Worm (Caenorhabditis elegans) whole organism, midembryonic: ENCODE data around the gene mtm-6.
A peak's percentile ranks its signal among the peaks of the same experiment; 100 is the strongest.

Experiments used
- T22C8.4 ChIP-seq: fragments of 200-800 bp; sonication (Bioruptor generic); IDR thresholded peaks from 2 replicates; pipeline ENCODE4 v1.3.6; 2022; ENCODE audit warnings: missing genetic modification characterization, missing compliant biosample characterization
- cog-1 ChIP-seq: sonication (generic microtip); optimal IDR thresholded peaks from 2 replicates; lab custom pipeline; 2016; ENCODE audit warnings: missing genetic modification characterization, missing compliant biosample characterization
- flt-1 ChIP-seq: fragments of 200-800 bp; sonication (Bioruptor generic); IDR thresholded peaks from 2 replicates; pipeline ENCODE4 v1.3.6; 2022; ENCODE audit warnings: missing genetic modification characterization, missing compliant biosample characterization
- klf-2 ChIP-seq: fragments of 200-800 bp; sonication (Bioruptor generic); conservative IDR thresholded peaks from 2 replicates; pipeline ENCODE4 v1.3.6; 2022; ENCODE audit warnings: missing genetic modification reagents, missing genetic modification characterization, missing compliant biosample characterization
- med-1 ChIP-seq: sonication (generic microtip); optimal IDR thresholded peaks from 2 replicates; lab custom pipeline; 2017; ENCODE audit warnings: missing genetic modification characterization, mild to moderate bottlenecking, missing compliant biosample characterization, antibody characterized with exemption, missing genetic modification reagents; ENCODE audit not compliant: insufficient read depth
- ref-1 ChIP-seq: fragments of 200-800 bp; sonication (Bioruptor generic); conservative IDR thresholded peaks from 2 replicates; pipeline ENCODE4 v1.3.6; 2022; ENCODE audit warnings: missing genetic modification reagents, missing genetic modification characterization, missing compliant biosample characterization
- tab-1 ChIP-seq: fragments of 200-800 bp; sonication (Bioruptor generic); IDR thresholded peaks from 2 replicates; pipeline ENCODE4 v1.3.6; 2022; ENCODE audit warnings: missing genetic modification characterization, missing compliant biosample characterization
- ztf-23 ChIP-seq: fragments of 200-800 bp; sonication (Bioruptor generic); IDR thresholded peaks from 2 replicates; pipeline ENCODE4 v1.3.6; 2022; ENCODE audit warnings: missing genetic modification reagents, missing genetic modification characterization, missing compliant biosample characterization
- ztf-29 ChIP-seq: fragments of 200-800 bp; sonication (Bioruptor generic); IDR thresholded peaks from 2 replicates; pipeline ENCODE4 v1.3.6; 2022; ENCODE audit warnings: missing genetic modification reagents, missing genetic modification characterization, missing compliant biosample characterization

The mtm-6 gene

ce11 chrIII:13315071-13315470 is 31.8 kb upstream of the mtm-6 start, which contains the start of gene dph-7:
dph-7 (plus strand) TSS chrIII:13315123.
- no peak for TF ChIP-seq cog-1
- TF ChIP-seq ztf-23 (GFP tag; lab: Robert Waterston, UW), result no peak
- TF ChIP-seq ref-1 (GFP tag; lab: Robert Waterston, UW), result no peak
- no peak for TF ChIP-seq T22C8.4 (GFP tag; lab: Robert Waterston, UW)
- TF ChIP-seq ztf-29 (GFP tag; lab: Robert Waterston, UW), result no peak
- TF ChIP-seq klf-2 (GFP tag; lab: Robert Waterston, UW), result no peak
- TF ChIP-seq tab-1 (GFP tag; lab: Robert Waterston, UW), result no peak
- no peak for TF ChIP-seq med-1 (GFP tag; lab: Kevin White, UChicago)
- TF ChIP-seq flt-1 (GFP tag; lab: Robert Waterston, UW), result no peak

- no peak for TF ChIP-seq ref-1 (GFP tag; lab: Robert Waterston, UW)
These were observed 29.9 kb upstream of the mtm-6 start for ce11 chrIII:13316935-13317334.

DNA sequence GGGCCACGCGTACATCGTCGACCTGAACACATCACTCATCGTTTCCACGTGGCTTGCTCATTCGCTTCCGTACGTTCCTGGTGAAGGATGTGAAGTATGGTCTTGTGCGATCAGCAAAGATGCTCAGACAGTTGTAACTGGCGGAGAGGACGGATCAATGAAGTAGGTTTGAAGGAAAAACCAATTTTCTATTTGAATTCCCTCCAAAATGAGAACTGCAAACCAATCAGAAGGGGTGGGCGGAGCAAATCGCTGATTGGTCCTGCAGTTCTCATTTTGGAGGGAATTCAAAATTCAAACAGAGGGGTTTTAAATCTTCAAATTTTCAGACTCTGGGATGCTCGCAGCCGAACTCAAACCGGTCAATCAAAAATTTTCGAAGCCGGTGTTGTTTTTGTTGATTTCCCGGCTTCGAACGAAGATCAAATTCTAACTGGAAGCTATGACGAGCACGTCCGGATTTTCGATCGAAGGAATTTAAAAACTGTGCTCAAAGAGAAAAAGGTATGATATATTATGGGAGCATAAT is 29.4 kb upstream of the mtm-6 start:
- TF ChIP-seq ref-1 (GFP tag; lab: Robert Waterston, UW), result no peak
- no peak for TF ChIP-seq cog-1
- no peak for TF ChIP-seq flt-1 (GFP tag; lab: Robert Waterston, UW)
- TF ChIP-seq klf-2 (GFP tag; lab: Robert Waterston, UW), result no peak
- no peak for TF ChIP-seq ztf-23 (GFP tag; lab: Robert Waterston, UW)
- TF ChIP-seq tab-1 (GFP tag; lab: Robert Waterston, UW), result no peak
- no peak for TF ChIP-seq T22C8.4 (GFP tag; lab: Robert Waterston, UW)
- no peak for TF ChIP-seq ztf-29 (GFP tag; lab: Robert Waterston, UW)
- no peak for TF ChIP-seq med-1 (GFP tag; lab: Kevin White, UChicago)

ce11 chrIII:13322578-13322977 is 24.3 kb upstream of the mtm-6 start, which contains the start of gene F53A2.11:
F53A2.11 (minus strand) TSS chrIII:13322678.
- TF ChIP-seq flt-1 (GFP tag; lab: Robert Waterston, UW), result no peak
- TF ChIP-seq ztf-23 (GFP tag; lab: Robert Waterston, UW), result no peak
- TF ChIP-seq ztf-29 (GFP tag; lab: Robert Waterston, UW), result no peak

- TF ChIP-seq ztf-23 (GFP tag; lab: Robert Waterston, UW) (no peak), ref-1 (GFP tag; lab: Robert Waterston, UW) (no peak)
These were observed 22.1 kb upstream of the mtm-6 start, which contains the start of gene F53A2.1 for ce11 chrIII:13324739-13325138. F53A2.1 (minus strand) TSS chrIII:13324839.

- TF ChIP-seq T22C8.4 (GFP tag; lab: Robert Waterston, UW) (no peak), ztf-23 (GFP tag; lab: Robert Waterston, UW) (no peak), ztf-29 (GFP tag; lab: Robert Waterston, UW) (no peak), flt-1 (GFP tag; lab: Robert Waterston, UW) (no peak), med-1 (GFP tag; lab: Kevin White, UChicago) (no peak), tab-1 (GFP tag; lab: Robert Waterston, UW) (no peak), cog-1 (no peak), ref-1 (GFP tag; lab: Robert Waterston, UW) (no peak), klf-2 (GFP tag; lab: Robert Waterston, UW) (no peak)
These were observed 18.0 kb upstream of the mtm-6 start for ce11 chrIII:13328911-13329310.

DNA sequence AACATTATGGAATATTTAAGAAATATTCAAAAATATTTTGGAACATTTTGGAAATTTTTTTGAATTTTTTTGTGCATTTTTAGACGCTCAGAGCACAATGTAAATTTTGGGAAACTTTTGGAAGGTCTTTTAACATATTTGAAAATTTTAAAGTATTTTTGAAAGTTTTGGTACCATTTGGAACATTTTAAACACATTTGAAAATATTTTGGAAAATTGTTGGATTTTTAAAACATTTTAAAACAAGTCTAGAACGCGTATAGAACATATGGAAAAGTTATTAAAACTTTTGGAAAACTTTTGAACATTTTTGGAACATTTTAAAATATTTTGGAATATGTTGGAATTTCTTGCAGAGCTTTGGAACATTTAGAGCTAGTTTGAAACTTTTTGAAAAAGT is 13.1 kb upstream of the mtm-6 start, which contains the start of gene sdz-20:
sdz-20 (plus strand) TSS at position 301 of the 400 bp plus-strand sequence.
- TF ChIP-seq T22C8.4 (GFP tag; lab: Robert Waterston, UW), result no peak
- no peak for TF ChIP-seq klf-2 (GFP tag; lab: Robert Waterston, UW)
- no peak for TF ChIP-seq ref-1 (GFP tag; lab: Robert Waterston, UW)
- no peak for TF ChIP-seq tab-1 (GFP tag; lab: Robert Waterston, UW)
- no peak for TF ChIP-seq flt-1 (GFP tag; lab: Robert Waterston, UW)
- no peak for TF ChIP-seq ztf-23 (GFP tag; lab: Robert Waterston, UW)

ce11 chrIII:13339672-13340071 is 7.2 kb upstream of the mtm-6 start, which contains the start of gene F53A2.3:
F53A2.3 (minus strand) TSS chrIII:13339772.
- TF ChIP-seq klf-2 (GFP tag; lab: Robert Waterston, UW), result no peak
- no peak for TF ChIP-seq ztf-23 (GFP tag; lab: Robert Waterston, UW)
- TF ChIP-seq ztf-29 (GFP tag; lab: Robert Waterston, UW), result no peak

DNA sequence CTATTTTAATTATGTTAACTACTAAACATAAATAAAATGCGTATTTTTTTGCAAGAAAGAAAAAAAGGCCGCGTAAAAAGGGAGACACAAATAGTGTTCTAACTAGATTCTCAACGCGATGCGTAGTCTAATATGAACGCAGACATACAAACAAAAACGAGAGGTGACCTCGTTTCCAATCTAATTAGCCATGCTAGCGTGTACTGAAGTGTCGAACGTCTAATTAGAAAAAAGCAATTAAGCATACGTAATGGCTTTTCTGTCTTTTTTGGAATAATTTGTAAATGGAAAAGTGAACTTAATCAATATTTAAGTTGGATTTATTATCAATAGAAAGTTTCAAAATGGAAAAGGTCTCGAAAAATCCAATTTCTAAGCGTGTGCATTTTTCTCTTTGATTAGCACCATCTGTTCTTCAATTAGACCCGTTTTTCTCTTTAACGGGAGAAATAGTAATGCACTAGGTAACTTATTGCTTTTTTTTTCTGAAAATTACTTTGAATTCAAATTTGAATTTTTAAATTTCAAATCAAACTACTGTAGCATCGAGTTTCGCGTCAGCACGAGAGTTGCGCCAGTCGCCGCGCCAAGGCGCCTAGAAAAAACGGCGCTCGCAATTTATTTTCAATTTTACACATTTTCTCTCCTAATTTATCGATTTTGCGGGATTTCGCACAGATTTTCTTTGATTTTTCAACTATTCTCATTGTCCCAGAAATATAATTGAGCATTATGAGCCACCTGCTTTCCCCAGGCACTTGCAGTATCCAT is 6.2 kb upstream of the mtm-6 start:
- TF ChIP-seq ztf-23 (GFP tag; lab: Robert Waterston, UW), result 0 out of 2 replicates have a peak, but pooled peaks have one; percentile 33
- 0 out of 2 replicates have a peak, but pooled peaks have one; percentile 10 for TF ChIP-seq T22C8.4 (GFP tag; lab: Robert Waterston, UW)
- no peak for TF ChIP-seq ztf-29 (GFP tag; lab: Robert Waterston, UW)

ce11 chrIII:13341275-13341626 is 5.6 kb upstream of the mtm-6 start, which contains the start of gene nud-1:
nud-1 (plus strand) TSS chrIII:13341527.
- TF ChIP-seq med-1 (GFP tag; lab: Kevin White, UChicago), result no peak
- no peak for TF ChIP-seq ref-1 (GFP tag; lab: Robert Waterston, UW)
- TF ChIP-seq ztf-23 (GFP tag; lab: Robert Waterston, UW), result no peak
- TF ChIP-seq ztf-29 (GFP tag; lab: Robert Waterston, UW), result no peak
- TF ChIP-seq cog-1, result no peak
- TF ChIP-seq klf-2 (GFP tag; lab: Robert Waterston, UW), result no peak
- no peak for TF ChIP-seq T22C8.4 (GFP tag; lab: Robert Waterston, UW)
- no peak for TF ChIP-seq flt-1 (GFP tag; lab: Robert Waterston, UW)
